Fruit fly (Drosophila melanogaster) whole organism, prepupa: ENCODE measurements around the gene CG10969.

Source experiments
- Blimp-1 ChIP-seq: fragments of 200-800 bp; sonication (Bioruptor generic); optimal IDR thresholded peaks from 3 replicates; lab custom pipeline; 2017; ENCODE audit warnings: missing biosample characterization, missing genetic modification characterization, mild to moderate bottlenecking, moderate library complexity, missing genetic modification reagents
- CG10631 ChIP-seq: fragments of 200-800 bp; sonication (Bioruptor generic); optimal IDR thresholded peaks from 2 replicates; lab custom pipeline; 2016; ENCODE audit warnings: missing biosample characterization, missing genetic modification characterization
- CG10669 ChIP-seq: fragments of 200-800 bp; sonication (Bioruptor generic); optimal IDR thresholded peaks from 3 replicates; lab custom pipeline; 2018; ENCODE audit warnings: missing biosample characterization, mild to moderate bottlenecking, missing genetic modification characterization, moderate library complexity
- CG11294 ChIP-seq: fragments of 200-800 bp; sonication (Bioruptor generic); IDR thresholded peaks from 2 replicates; pipeline ENCODE4 v1.3.6; 2022; ENCODE audit warnings: missing biosample characterization, missing genetic modification characterization
- CG11762 ChIP-seq: fragments of 200-800 bp; sonication (Bioruptor generic); optimal IDR thresholded peaks from 3 replicates; lab custom pipeline; 2016; ENCODE audit warnings: missing biosample characterization, missing genetic modification characterization; ENCODE audit not compliant: insufficient read depth
- CG11902 ChIP-seq: fragments of 200-800 bp; sonication (Bioruptor generic); optimal IDR thresholded peaks from 3 replicates; lab custom pipeline; 2016; ENCODE audit warnings: missing biosample characterization, missing genetic modification characterization
- CG15336 ChIP-seq: fragments of 200-800 bp; sonication (Bioruptor generic); IDR thresholded peaks from 2 replicates; pipeline ENCODE4 v1.3.6; 2022; ENCODE audit warnings: missing biosample characterization, missing genetic modification characterization
- CG1621 ChIP-seq: fragments of 200-800 bp; sonication (Bioruptor generic); optimal IDR thresholded peaks from 3 replicates; lab custom pipeline; 2018; ENCODE audit warnings: missing biosample characterization, mild to moderate bottlenecking, missing genetic modification characterization
- CG16779 ChIP-seq: fragments of 200-800 bp; sonication (Bioruptor generic); optimal IDR thresholded peaks from 3 replicates; lab custom pipeline; 2017; ENCODE audit warnings: missing biosample characterization, mild to moderate bottlenecking, missing genetic modification characterization
- CG31627 ChIP-seq: fragments of 200-800 bp; sonication (Bioruptor generic); optimal IDR thresholded peaks from 3 replicates; lab custom pipeline; 2016; ENCODE audit warnings: missing biosample characterization, missing genetic modification characterization
- CG32006 ChIP-seq: fragments of 200-800 bp; sonication (Bioruptor generic); optimal IDR thresholded peaks from 3 replicates; lab custom pipeline; 2017; ENCODE audit warnings: missing biosample characterization, mild to moderate bottlenecking, missing genetic modification characterization
- CG3919 ChIP-seq: fragments of 200-800 bp; sonication (Bioruptor generic); optimal IDR thresholded peaks from 3 replicates; lab custom pipeline; 2016; ENCODE audit warnings: missing biosample characterization, missing genetic modification characterization
- CG6163 ChIP-seq: fragments of 200-800 bp; sonication (Bioruptor generic); IDR thresholded peaks from 3 replicates; pipeline ENCODE4 v1.3.6; 2022; ENCODE audit warnings: missing biosample characterization, missing genetic modification characterization
- CG6276 ChIP-seq: fragments of 200-800 bp; sonication (Bioruptor generic); optimal IDR thresholded peaks from 2 replicates; lab custom pipeline; 2017; ENCODE audit warnings: missing biosample characterization, mild to moderate bottlenecking, missing genetic modification characterization
- CG6792 ChIP-seq: fragments of 200-800 bp; sonication (Bioruptor generic); optimal IDR thresholded peaks from 3 replicates; lab custom pipeline; 2016; ENCODE audit warnings: missing biosample characterization, missing genetic modification characterization
- CG6854 ChIP-seq: fragments of 200-800 bp; sonication (Bioruptor generic); optimal IDR thresholded peaks from 2 replicates; lab custom pipeline; 2017; ENCODE audit warnings: missing biosample characterization, mild to moderate bottlenecking, missing genetic modification characterization
- CG8119 ChIP-seq: fragments of 200-800 bp; sonication (Bioruptor generic); IDR thresholded peaks from 3 replicates; pipeline ENCODE4 v1.3.6; 2022; ENCODE audit warnings: missing biosample characterization, missing genetic modification characterization
- CG8632 ChIP-seq: fragments of 200-800 bp; sonication (Bioruptor generic); optimal IDR thresholded peaks from 3 replicates; lab custom pipeline; 2016; ENCODE audit warnings: missing biosample characterization, missing genetic modification characterization
- CG9139 ChIP-seq: fragments of 200-800 bp; sonication (Bioruptor generic); optimal IDR thresholded peaks from 3 replicates; lab custom pipeline; 2017; ENCODE audit warnings: missing biosample characterization, mild to moderate bottlenecking, missing genetic modification characterization
- Eip78C ChIP-seq: fragments of 200-800 bp; sonication (Bioruptor generic); peaks from one replicate; lab custom pipeline; 2016; ENCODE audit warnings: missing biosample characterization, missing genetic modification characterization
- Eip93F ChIP-seq: fragments of 200-800 bp; sonication (Bioruptor generic); optimal IDR thresholded peaks from 2 replicates; lab custom pipeline; 2016; ENCODE audit warnings: missing biosample characterization, mild to moderate bottlenecking, missing genetic modification characterization
- Ets21C ChIP-seq: fragments of 200-800 bp; sonication (Bioruptor generic); optimal IDR thresholded peaks from 3 replicates; lab custom pipeline; 2016; ENCODE audit warnings: missing biosample characterization, missing genetic modification characterization
- Hr38 ChIP-seq: sonication (Bioruptor generic); optimal IDR thresholded peaks from 2 replicates; lab custom pipeline; 2016; ENCODE audit warnings: missing biosample characterization, missing genetic modification characterization
- Hr4 ChIP-seq: fragments of 200-800 bp; sonication (Bioruptor generic); optimal IDR thresholded peaks from 3 replicates; lab custom pipeline; 2016; ENCODE audit warnings: missing biosample characterization, missing genetic modification characterization
- OdsH ChIP-seq: fragments of 200-800 bp; sonication (Bioruptor generic); optimal IDR thresholded peaks from 3 replicates; lab custom pipeline; 2016; ENCODE audit warnings: missing biosample characterization, missing genetic modification characterization
- Smox ChIP-seq: fragments of 200-800 bp; sonication (Bioruptor generic); optimal IDR thresholded peaks from 3 replicates; lab custom pipeline; 2016; ENCODE audit warnings: missing biosample characterization, missing genetic modification characterization
- Sox102F ChIP-seq: fragments of 200-800 bp; sonication (Bioruptor generic); optimal IDR thresholded peaks from 2 replicates; lab custom pipeline; 2016; ENCODE audit warnings: missing biosample characterization, mild to moderate bottlenecking, missing genetic modification characterization
- acj6 ChIP-seq: fragments of 200-800 bp; sonication (Bioruptor generic); optimal IDR thresholded peaks from 3 replicates; lab custom pipeline; 2016; ENCODE audit warnings: missing biosample characterization, missing genetic modification characterization
- cyc ChIP-seq: fragments of 200-800 bp; sonication (Bioruptor generic); optimal IDR thresholded peaks from 3 replicates; lab custom pipeline; 2016; ENCODE audit warnings: missing biosample characterization, missing genetic modification characterization
- dac ChIP-seq: fragments of 200-800 bp; sonication (Bioruptor generic); optimal IDR thresholded peaks from 2 replicates; lab custom pipeline; 2017; ENCODE audit warnings: missing biosample characterization, mild to moderate bottlenecking, missing genetic modification characterization
- dsx ChIP-seq: fragments of 200-800 bp; optimal IDR thresholded peaks from 3 replicates; lab custom pipeline; 2019; ENCODE audit warnings: missing biosample characterization, mild to moderate bottlenecking, missing genetic modification characterization, moderate library complexity; ENCODE audit not compliant: poor library complexity, severe bottlenecking
- esn ChIP-seq: fragments of 200-800 bp; sonication (Bioruptor generic); optimal IDR thresholded peaks from 2 replicates; lab custom pipeline; 2016; ENCODE audit warnings: missing biosample characterization, mild to moderate bottlenecking, missing genetic modification characterization, moderate library complexity
- fkh ChIP-seq: fragments of 200-800 bp; sonication (Bioruptor generic); optimal IDR thresholded peaks from 3 replicates; lab custom pipeline; 2017; ENCODE audit warnings: missing biosample characterization, mild to moderate bottlenecking, missing genetic modification characterization, moderate library complexity
- lz ChIP-seq: fragments of 200-800 bp; sonication (Bioruptor generic); optimal IDR thresholded peaks from 3 replicates; lab custom pipeline; 2016; ENCODE audit warnings: missing biosample characterization, missing genetic modification characterization
- net ChIP-seq: fragments of 200-800 bp; sonication (Bioruptor generic); optimal IDR thresholded peaks from 3 replicates; lab custom pipeline; 2016; ENCODE audit warnings: missing biosample characterization, missing genetic modification characterization
- pdm3 ChIP-seq: fragments of 200-800 bp; sonication (Bioruptor generic); optimal IDR thresholded peaks from 3 replicates; lab custom pipeline; 2016; ENCODE audit warnings: missing biosample characterization, missing genetic modification characterization
- svp ChIP-seq: fragments of 200-800 bp; sonication (Bioruptor generic); peaks from one replicate; lab custom pipeline; 2016; ENCODE audit warnings: missing biosample characterization, missing genetic modification characterization
- topi ChIP-seq: fragments of 200-800 bp; sonication (Bioruptor generic); optimal IDR thresholded peaks from 3 replicates; lab custom pipeline; 2016; ENCODE audit warnings: missing biosample characterization, missing genetic modification characterization
- vri ChIP-seq: fragments of 200-800 bp; sonication (Bioruptor generic); optimal IDR thresholded peaks from 3 replicates; lab custom pipeline; 2016; ENCODE audit warnings: missing biosample characterization, mild to moderate bottlenecking, missing genetic modification characterization

The CG10969 gene

dm6 chr3L:12792933-12793448 lies 12.1 kb upstream of the CG10969 start (continued):
- peak; percentile 90 for TF ChIP-seq CG8119 (GFP tag; lab: Robert Waterston, UW)
- peak; percentile 87 for TF ChIP-seq CG32006 (GFP tag; lab: Kevin White, UChicago)
- TF ChIP-seq CG11902, result peak; percentile 65
- TF ChIP-seq Smox (GFP tag; lab: Kevin White, UChicago), result peak; percentile 87
- peak; percentile 99 for TF ChIP-seq dsx (GFP tag; lab: Kevin White, UChicago)
- TF ChIP-seq Hr4, result peak; percentile 79
- TF ChIP-seq esn (GFP tag; lab: Kevin White, UChicago), result peak; percentile 91
- TF ChIP-seq fkh (GFP tag; lab: Kevin White, UChicago), result no peak
- peak; percentile 75 for TF ChIP-seq CG1621 (tag; lab: Kevin White, UChicago)
- TF ChIP-seq topi, result peak; percentile 87
- TF ChIP-seq lz (GFP tag; lab: Kevin White, UChicago), result peak; percentile 88
- TF ChIP-seq Blimp-1, result peak; percentile 97
- TF ChIP-seq pdm3 (GFP tag; lab: Kevin White, UChicago), result peak; percentile 88
- no peak for TF ChIP-seq Eip93F (GFP tag; lab: Kevin White, UChicago)
- TF ChIP-seq dac (GFP tag; lab: Kevin White, UChicago), result peak; percentile 31
- TF ChIP-seq acj6 (GFP tag; lab: Kevin White, UChicago), result peak; percentile 86
- peak; percentile 85 for TF ChIP-seq CG6792
- peak; percentile 89 for TF ChIP-seq CG15336 (GFP tag; lab: Robert Waterston, UW)
- TF ChIP-seq Sox102F, result peak; percentile 86
- no peak for TF ChIP-seq Hr38 (GFP tag; lab: Kevin White, UChicago)
- TF ChIP-seq CG6276 (GFP tag; lab: Kevin White, UChicago), result peak; percentile 86
- peak; percentile 69 for TF ChIP-seq CG6854
- peak; percentile 68 for TF ChIP-seq Ets21C (GFP tag; lab: Kevin White, UChicago)
- peak; percentile 93 for TF ChIP-seq svp
- TF ChIP-seq CG8632 (GFP tag; lab: Kevin White, UChicago), result peak; percentile 85
- TF ChIP-seq CG6163 (GFP tag; lab: Robert Waterston, UW), result peak; percentile 69
- peak; percentile 81 for TF ChIP-seq CG9139
- TF ChIP-seq CG16779 (tag; lab: Kevin White, UChicago), result peak; percentile 83

dm6 chr3L:12791679-12792229 lies 10.9 kb upstream of the CG10969 start:
- peak; percentile 7 for TF ChIP-seq vri (GFP tag; lab: Kevin White, UChicago)
- no peak for TF ChIP-seq CG15336 (GFP tag; lab: Robert Waterston, UW)
- peak; percentile 36 for TF ChIP-seq svp
- peak; percentile 10 for TF ChIP-seq Eip78C (GFP tag; lab: Kevin White, UChicago)
- peak; percentile 46 for TF ChIP-seq Eip93F (GFP tag; lab: Kevin White, UChicago)

- TF ChIP-seq net (GFP tag; lab: Kevin White, UChicago) (no peak), CG11294 (GFP tag; lab: Robert Waterston, UW) (no peak), Eip78C (GFP tag; lab: Kevin White, UChicago) (peak; percentile 77), CG6854 (peak; percentile 34), CG11762 (no peak), CG8119 (GFP tag; lab: Robert Waterston, UW) (no peak), Ets21C (GFP tag; lab: Kevin White, UChicago) (no peak), esn (GFP tag; lab: Kevin White, UChicago) (no peak), CG1621 (tag; lab: Kevin White, UChicago) (no peak), fkh (GFP tag; lab: Kevin White, UChicago) (peak; percentile 11), CG9139 (peak; percentile 14), OdsH (GFP tag; lab: Kevin White, UChicago) (no peak), svp (peak; percentile 40), acj6 (GFP tag; lab: Kevin White, UChicago) (no peak), CG10669 (GFP tag; lab: Kevin White, UChicago) (no peak), cyc (no peak), CG3919 (no peak), pdm3 (GFP tag; lab: Kevin White, UChicago) (no peak), vri (GFP tag; lab: Kevin White, UChicago) (peak; percentile 14), Hr38 (GFP tag; lab: Kevin White, UChicago) (no peak), CG10631 (GFP tag; lab: Kevin White, UChicago) (no peak), dsx (GFP tag; lab: Kevin White, UChicago) (peak; percentile 34), CG31627 (GFP tag; lab: Kevin White, UChicago) (no peak)
Measured at dm6 chr3L:12790783-12791678, 10.1 kb upstream of the CG10969 start.
